Fruit fly (Drosophila melanogaster): ENCODE results near the gene CG15594.

The CG15594 gene

DNA sequence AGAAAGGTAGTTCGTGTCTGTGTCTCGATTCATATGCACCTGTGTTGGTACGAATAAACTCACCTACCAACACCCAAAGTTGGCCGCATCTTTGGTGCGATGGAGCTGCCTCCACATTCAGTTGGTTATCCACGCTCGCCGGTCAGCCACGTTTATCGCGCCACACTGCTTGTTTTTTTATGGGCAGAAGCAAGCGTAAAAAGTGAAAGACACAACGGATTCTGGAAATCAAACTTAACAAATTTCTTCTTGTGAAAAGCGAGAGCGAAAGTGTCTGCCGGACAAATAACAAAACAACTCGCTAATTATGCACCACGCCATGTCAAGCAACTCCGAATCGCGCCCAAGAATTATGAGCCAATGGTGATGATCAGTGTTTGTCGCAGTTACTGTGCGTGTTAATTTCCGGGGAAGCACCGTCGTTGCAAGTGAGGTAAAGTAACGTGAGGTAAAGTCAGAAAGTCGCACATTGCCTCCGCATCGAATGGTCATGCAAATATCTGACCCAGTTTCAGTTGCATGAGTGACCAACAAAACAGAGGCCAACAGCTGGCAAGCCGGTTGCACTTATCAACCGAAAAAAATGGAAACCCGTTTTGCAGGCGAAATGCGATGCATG lies 24.2 kb downstream of the CG15594 start, which contains the start of gene Osi17:
Gene Osi17 (plus strand): TSS at position 132 of the 619 bp plus-strand sequence.
- TF ChIP-seq CG13204 (GFP tag; optimal IDR thresholded peaks at IDR 0.05) (no peak), CG4496 (GFP tag; IDR thresholded peaks at IDR 0.05) (0 out of 3 replicates have a peak, but pooled peaks have one; percentile 21)

DNA sequence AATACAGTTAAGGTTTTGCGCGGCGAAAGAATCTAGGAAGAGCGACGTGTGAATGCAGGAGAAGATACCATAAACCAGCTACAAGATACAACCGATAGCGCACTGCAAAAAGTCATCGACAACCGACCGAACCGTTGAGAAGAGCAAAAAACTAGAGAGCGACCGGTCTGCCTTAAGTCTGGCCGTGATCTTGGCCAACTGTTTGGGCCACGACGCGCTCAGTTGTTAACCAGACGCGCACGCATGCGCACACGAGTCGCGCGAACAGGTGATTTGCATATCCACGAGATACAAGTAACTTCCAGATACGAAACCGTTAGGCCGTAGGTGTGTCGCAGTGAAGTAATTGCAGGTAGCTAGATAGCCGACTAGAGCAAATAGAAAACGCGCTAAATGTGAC lies 27.5 kb downstream of the CG15594 start:
- TF ChIP-seq gl (tag; optimal IDR thresholded peaks at IDR 0.05) (no peak), D1 (tag; optimal IDR thresholded peaks at IDR 0.05) (no peak), Pif1B (GFP tag; optimal IDR thresholded peaks at IDR 0.05) (no peak), EcR (GFP tag; optimal IDR thresholded peaks at IDR 0.05) (peak; percentile 63), CG15710 (tag; optimal IDR thresholded peaks at IDR 0.05) (no peak), CG4496 (GFP tag; IDR thresholded peaks at IDR 0.05) (0 out of 3 replicates have a peak, but pooled peaks have one; percentile 44), Pif1A (GFP tag; optimal IDR thresholded peaks at IDR 0.05) (no peak), CG8301 (tag; optimal IDR thresholded peaks at IDR 0.05) (no peak), CG32121 (GFP tag; IDR thresholded peaks at IDR 0.05) (no peak), CG14655 (GFP tag; optimal IDR thresholded peaks at IDR 0.05) (no peak), CG13204 (GFP tag; optimal IDR thresholded peaks at IDR 0.05) (peak; percentile 44), Snoo (tag; optimal IDR thresholded peaks at IDR 0.05) (no peak), CG10348 (GFP tag; IDR thresholded peaks at IDR 0.05) (no peak)

DNA sequence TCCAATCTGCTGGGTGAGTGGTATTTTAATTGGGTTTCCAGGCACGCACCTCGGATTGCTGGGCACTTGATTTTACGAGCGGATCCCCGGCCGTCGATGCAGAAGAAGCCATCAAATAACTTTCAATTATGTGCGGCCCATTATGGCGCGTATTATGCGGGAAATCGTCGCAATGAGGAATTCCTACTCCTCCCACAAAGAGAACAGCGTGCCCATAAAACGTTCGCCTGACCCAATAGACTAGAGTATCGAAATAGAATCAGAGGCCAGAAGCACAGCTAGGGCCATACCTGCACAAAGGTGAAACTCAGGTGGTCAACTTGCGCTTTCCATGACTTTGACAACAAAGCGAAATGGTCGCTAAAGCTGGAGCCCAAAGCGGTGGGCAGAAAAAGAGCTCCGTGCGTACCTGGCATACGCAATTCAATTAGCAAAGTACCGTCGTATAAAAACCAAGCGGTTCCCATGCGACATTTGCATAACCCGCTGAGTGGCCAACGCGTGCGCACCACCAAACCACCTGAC lies 42.3 kb downstream of the CG15594 start, which contains the start of gene Osi18:
Gene Osi18 (plus strand): TSS at position 475 of the 525 bp plus-strand sequence.
- TF ChIP-seq CG17806 (tag; optimal IDR thresholded peaks at IDR 0.05) (no peak), CG4496 (GFP tag; IDR thresholded peaks at IDR 0.05) (no peak), CG12605 (GFP tag; IDR thresholded peaks at IDR 0.05) (no peak), CG13204 (GFP tag; optimal IDR thresholded peaks at IDR 0.05) (no peak), fd96Ca (GFP tag; IDR thresholded peaks at IDR 0.05) (no peak), CG10348 (GFP tag; IDR thresholded peaks at IDR 0.05) (no peak), CG9948 (tag; optimal IDR thresholded peaks at IDR 0.05) (no peak), CG34367 (tag; optimal IDR thresholded peaks at IDR 0.05) (no peak), Ets98B (GFP tag; IDR thresholded peaks at IDR 0.05) (no peak), CG8159 (tag; optimal IDR thresholded peaks at IDR 0.05) (no peak), CG14655 (GFP tag; optimal IDR thresholded peaks at IDR 0.05) (no peak), CG32121 (GFP tag; IDR thresholded peaks at IDR 0.05) (no peak)

DNA sequence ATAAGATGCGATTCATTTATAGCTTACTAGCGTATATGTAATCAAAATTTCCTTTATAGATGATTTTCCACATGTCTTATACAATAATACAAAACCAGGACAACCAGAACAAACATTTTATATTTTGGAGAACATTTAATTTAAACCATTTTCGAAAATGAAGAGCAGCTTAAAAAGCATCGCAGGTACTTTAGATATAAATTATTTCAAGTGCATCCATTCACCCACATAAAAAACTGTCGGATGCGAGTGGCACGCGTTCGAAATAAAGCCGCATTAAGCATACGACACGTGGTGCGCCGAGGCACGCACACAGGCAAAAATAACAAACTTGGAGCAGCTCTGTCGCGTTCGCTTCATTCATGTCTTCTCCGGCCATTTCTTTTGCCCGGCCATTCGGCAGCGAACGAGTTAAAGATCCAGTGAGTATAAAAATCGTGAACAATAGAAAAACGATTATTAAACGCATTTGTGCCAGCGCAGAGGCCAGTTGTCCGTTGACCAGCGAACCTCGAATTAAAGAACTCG lies 47.4 kb downstream of the CG15594 start, which contains the start of gene Osi19:
Gene Osi19 (plus strand): TSS at position 457 of the 528 bp plus-strand sequence.
- no peak for TF ChIP-seq CG8301 (tag; optimal IDR thresholded peaks at IDR 0.05)
- TF ChIP-seq D1 (tag; optimal IDR thresholded peaks at IDR 0.05) = peak; percentile 63
- TF ChIP-seq Ets98B (GFP tag; IDR thresholded peaks at IDR 0.05) = no peak

DNA sequence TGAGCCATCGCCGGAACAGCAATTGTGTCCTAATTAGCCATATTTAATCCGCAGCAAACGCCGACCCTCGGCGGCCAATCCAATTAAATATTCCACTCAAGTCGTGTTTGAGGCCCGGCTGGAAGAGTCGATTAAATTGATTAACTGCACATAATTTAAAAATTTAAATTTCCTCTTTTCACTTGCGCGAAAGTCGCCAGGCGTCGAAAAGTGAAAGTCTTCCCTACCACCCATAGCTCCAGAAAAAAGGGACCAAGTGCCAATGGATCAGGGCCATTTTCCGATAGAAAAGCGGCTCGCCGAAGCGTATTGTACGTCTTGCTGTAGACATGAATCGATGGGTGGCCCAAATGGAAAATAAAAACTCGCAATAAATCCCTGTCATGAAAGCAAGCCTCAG lies 49.9 kb downstream of the CG15594 start:
- TF ChIP-seq CG9948 (tag; optimal IDR thresholded peaks at IDR 0.05) (no peak), Pif1B (GFP tag; optimal IDR thresholded peaks at IDR 0.05) (no peak), CG32121 (GFP tag; IDR thresholded peaks at IDR 0.05) (no peak), CG34367 (tag; optimal IDR thresholded peaks at IDR 0.05) (no peak), Snoo (tag; optimal IDR thresholded peaks at IDR 0.05) (no peak)

All from whole organism, pupa.